Worm (Caenorhabditis elegans) whole organism, young adult: ENCODE measurements around the gene M163.5.
A peak's percentile ranks its signal among the peaks of the same experiment; 100 is the strongest.

Source experiments
- F22D6.2 ChIP-seq: sonication (generic microtip); optimal IDR thresholded peaks from 2 replicates; lab custom pipeline; 2016; ENCODE audit warnings: mild to moderate bottlenecking, missing genetic modification characterization, missing compliant biosample characterization
- F57A8.1 ChIP-seq: fragments of 200-800 bp; sonication (Bioruptor generic); optimal IDR thresholded peaks from 2 replicates; lab custom pipeline; 2018; ENCODE audit warnings: mild to moderate bottlenecking, missing genetic modification characterization, moderate library complexity, missing compliant biosample characterization
- K12H6.12 ChIP-seq: fragments of 200-800 bp; sonication (Bioruptor generic); optimal IDR thresholded peaks from 2 replicates; lab custom pipeline; 2018; ENCODE audit warnings: mild to moderate bottlenecking, missing genetic modification characterization, missing compliant biosample characterization
- T26A5.8 ChIP-seq: sonication (generic microtip); optimal IDR thresholded peaks from 2 replicates; lab custom pipeline; 2016; ENCODE audit warnings: missing genetic modification characterization, missing compliant biosample characterization
- Y53G8AR.9 ChIP-seq: fragments of 200-800 bp; sonication (Bioruptor generic); conservative IDR thresholded peaks from 2 replicates; pipeline ENCODE4 v1.3.6; 2022; ENCODE audit warnings: missing genetic modification reagents, missing genetic modification characterization, missing compliant biosample characterization
- ZK185.1 ChIP-seq: sonication (generic microtip); optimal IDR thresholded peaks from 2 replicates; lab custom pipeline; 2016; ENCODE audit warnings: mild to moderate bottlenecking, missing genetic modification characterization, missing compliant biosample characterization; ENCODE audit not compliant: poor library complexity, severe bottlenecking
- akir-1 ChIP-seq: fragments of 200-800 bp; sonication (Bioruptor generic); optimal IDR thresholded peaks from 2 replicates; lab custom pipeline; 2018; ENCODE audit warnings: mild to moderate bottlenecking, missing genetic modification characterization, moderate library complexity, missing compliant biosample characterization
- ama-1 ChIP-seq, 3 experiments: fragments of 150-350 bp in 1 of 3; sonication (generic microtip) in 2 of 3; optimal IDR thresholded peaks; 2 replicates each; lab custom pipeline; 2014 to 2018; ENCODE audit warnings: missing biosample characterization in 2 of 3, missing genetic modification characterization in 2 of 3, missing genetic modification reagents in 2 of 3
- attf-3 ChIP-seq: fragments of 200-800 bp; sonication (Bioruptor generic); conservative IDR thresholded peaks from 2 replicates; pipeline ENCODE4 v1.3.6; 2022; ENCODE audit warnings: missing genetic modification reagents, missing genetic modification characterization, missing compliant biosample characterization
- cebp-1 ChIP-seq, 2 experiments: fragments of 200-800 bp in 1 of 2; sonication (Bioruptor generic) in 1 of 2; sonication (generic microtip) in 1 of 2; IDR thresholded peaks in 1 of 2; optimal IDR thresholded peaks in 1 of 2; 2 replicates each; pipeline versions ENCODE4 v1.3.6 to Lab custom; 2017 to 2022; ENCODE audit warnings: missing compliant biosample characterization in 2 of 2, missing genetic modification characterization in 2 of 2, mild to moderate bottlenecking in 1 of 2, missing genetic modification reagents in 1 of 2, moderate library complexity in 1 of 2
- cebp-2 ChIP-seq: fragments of 200-800 bp; sonication (Bioruptor generic); IDR thresholded peaks from 2 replicates; pipeline ENCODE4 v1.3.6; 2022; ENCODE audit warnings: missing genetic modification characterization, missing compliant biosample characterization
- ceh-40 ChIP-seq: fragments of 200-800 bp; sonication (Bioruptor generic); IDR thresholded peaks from 2 replicates; pipeline ENCODE4 v1.3.6; 2022; ENCODE audit warnings: missing genetic modification characterization, missing compliant biosample characterization
- ceh-79 ChIP-seq: sonication (generic microtip); optimal IDR thresholded peaks from 2 replicates; lab custom pipeline; 2017; ENCODE audit warnings: mild to moderate bottlenecking, missing genetic modification characterization, missing compliant biosample characterization
- ceh-91 ChIP-seq: fragments of 200-800 bp; sonication (Bioruptor generic); IDR thresholded peaks from 2 replicates; pipeline ENCODE4 v1.3.6; 2022; ENCODE audit warnings: missing genetic modification reagents, missing genetic modification characterization, missing compliant biosample characterization
- chd-7 ChIP-seq: sonication (generic microtip); optimal IDR thresholded peaks from 2 replicates; lab custom pipeline; 2016; ENCODE audit warnings: mild to moderate bottlenecking, missing genetic modification characterization, moderate library complexity, missing compliant biosample characterization
- egl-44 ChIP-seq: fragments of 200-800 bp; sonication (Bioruptor generic); IDR thresholded peaks from 2 replicates; pipeline ENCODE4 v1.3.6; 2022; ENCODE audit warnings: missing genetic modification reagents, missing genetic modification characterization, missing compliant biosample characterization
- ekl-4 ChIP-seq: fragments of 200-800 bp; sonication (Bioruptor generic); IDR thresholded peaks from 2 replicates; pipeline ENCODE4 v1.3.6; 2022; ENCODE audit warnings: missing genetic modification reagents, missing genetic modification characterization, missing compliant biosample characterization
- him-1 ChIP-seq: sonication (generic microtip); optimal IDR thresholded peaks from 2 replicates; lab custom pipeline; 2016; ENCODE audit warnings: missing genotype, missing genetic modification reagents, missing genetic modification characterization, missing compliant biosample characterization
- hlh-12 ChIP-seq: sonication (generic microtip); optimal IDR thresholded peaks from 2 replicates; lab custom pipeline; 2016; ENCODE audit warnings: missing genetic modification characterization, missing compliant biosample characterization
- lag-1 ChIP-seq: fragments of 200-800 bp; sonication (Bioruptor generic); IDR thresholded peaks from 2 replicates; pipeline ENCODE4 v1.3.6; 2022; ENCODE audit warnings: missing genetic modification reagents, missing genetic modification characterization, missing compliant biosample characterization
- let-607 ChIP-seq, 2 experiments: fragments of 200-800 bp in 1 of 2; sonication (Bioruptor generic) in 1 of 2; sonication (generic microtip) in 1 of 2; optimal IDR thresholded peaks; 2 replicates each; lab custom pipeline; 2016 to 2018; ENCODE audit warnings: mild to moderate bottlenecking in 2 of 2, missing compliant biosample characterization in 2 of 2, missing genetic modification characterization in 2 of 2, moderate library complexity in 2 of 2, missing genotype in 1 of 2
- lin-26 ChIP-seq: fragments of 200-800 bp; sonication (Bioruptor generic); IDR thresholded peaks from 2 replicates; pipeline ENCODE4 v1.3.6; 2022; ENCODE audit warnings: missing genetic modification reagents, missing genetic modification characterization, missing compliant biosample characterization
- lsl-1 ChIP-seq: fragments of 200-800 bp; sonication (Bioruptor generic); optimal IDR thresholded peaks from 2 replicates; lab custom pipeline; 2018; ENCODE audit warnings: mild to moderate bottlenecking, missing genetic modification characterization, moderate library complexity, missing compliant biosample characterization
- lsy-27 ChIP-seq: sonication (generic microtip); optimal IDR thresholded peaks from 2 replicates; lab custom pipeline; 2017; ENCODE audit warnings: missing genetic modification characterization, mild to moderate bottlenecking, missing compliant biosample characterization, antibody characterized with exemption, missing genotype, borderline replicate concordance; ENCODE audit not compliant: insufficient read depth
- madf-10 ChIP-seq: sonication (generic microtip); optimal IDR thresholded peaks from 2 replicates; lab custom pipeline; 2016; ENCODE audit warnings: mild to moderate bottlenecking, missing genetic modification characterization, missing compliant biosample characterization
- madf-3 ChIP-seq: fragments of 200-800 bp; sonication (Bioruptor generic); IDR thresholded peaks from 2 replicates; pipeline ENCODE4 v1.3.6; 2022; ENCODE audit warnings: missing genetic modification reagents, missing genetic modification characterization, missing compliant biosample characterization
- mcd-1 ChIP-seq: fragments of 200-800 bp; sonication (Bioruptor generic); IDR thresholded peaks from 2 replicates; pipeline ENCODE4 v1.3.6; 2022; ENCODE audit warnings: missing genetic modification reagents, missing genetic modification characterization, missing compliant biosample characterization
- mel-28 ChIP-seq: sonication (generic microtip); optimal IDR thresholded peaks from 2 replicates; lab custom pipeline; 2016; ENCODE audit warnings: borderline replicate concordance, mild to moderate bottlenecking, missing genetic modification characterization, missing compliant biosample characterization
- mes-4 ChIP-seq: sonication (generic microtip); optimal IDR thresholded peaks from 2 replicates; lab custom pipeline; 2016; ENCODE audit warnings: missing genotype, missing genetic modification characterization, missing compliant biosample characterization
- pbrm-1 ChIP-seq: fragments of 200-800 bp; sonication (Bioruptor generic); IDR thresholded peaks from 2 replicates; pipeline ENCODE4 v1.3.6; 2022; ENCODE audit warnings: missing genetic modification reagents, missing genetic modification characterization, missing compliant biosample characterization
- pha-4 ChIP-seq: fragments of 150-350 bp; sonication (generic microtip); optimal IDR thresholded peaks from 2 replicates; lab custom pipeline; 2014; ENCODE audit warnings: missing biosample characterization, missing genetic modification reagents, missing genetic modification characterization
- rcor-1 ChIP-seq: fragments of 200-800 bp; sonication (Bioruptor generic); IDR thresholded peaks from 2 replicates; pipeline ENCODE4 v1.3.6; 2022; ENCODE audit warnings: missing genetic modification reagents, missing genetic modification characterization, missing compliant biosample characterization
- rec-8 ChIP-seq, 2 experiments: sonication (generic microtip); optimal IDR thresholded peaks; 2 replicates each; lab custom pipeline; 2016; ENCODE audit warnings: mild to moderate bottlenecking in 2 of 2, missing genetic modification characterization in 2 of 2, missing genetic modification reagents in 2 of 2, missing genotype in 2 of 2, missing biosample characterization in 1 of 2, missing compliant biosample characterization in 1 of 2, moderate library complexity in 1 of 2
- rpc-1 ChIP-seq, 2 experiments: fragments of 150-350 bp in 1 of 2; sonication (generic microtip) in 1 of 2; optimal IDR thresholded peaks; 2 replicates each; lab custom pipeline; 2014 to 2018; ENCODE audit warnings: missing biosample characterization in 1 of 2, missing genetic modification characterization in 1 of 2, missing genetic modification reagents in 1 of 2, missing genotype in 1 of 2
- sdz-38 ChIP-seq: sonication (generic microtip); optimal IDR thresholded peaks from 2 replicates; lab custom pipeline; 2016; ENCODE audit warnings: missing genotype, missing genetic modification characterization, missing compliant biosample characterization
- snpc-1.3 ChIP-seq: sonication (generic microtip); optimal IDR thresholded peaks from 2 replicates; lab custom pipeline; 2017; ENCODE audit warnings: missing genetic modification characterization, mild to moderate bottlenecking, missing compliant biosample characterization, antibody characterized with exemption, moderate library complexity, missing genotype, missing genetic modification reagents; ENCODE audit not compliant: insufficient read depth
- somi-1 ChIP-seq: fragments of 200-800 bp; sonication (Bioruptor generic); optimal IDR thresholded peaks from 2 replicates; lab custom pipeline; 2018; ENCODE audit warnings: mild to moderate bottlenecking, missing genetic modification characterization, missing compliant biosample characterization
- sptf-2 ChIP-seq: fragments of 200-800 bp; sonication (Bioruptor generic); optimal IDR thresholded peaks from 2 replicates; lab custom pipeline; 2018; ENCODE audit warnings: mild to moderate bottlenecking, missing genetic modification characterization, missing compliant biosample characterization
- tbp1 ChIP-seq: fragments of 200-800 bp; sonication (Bioruptor generic); optimal IDR thresholded peaks from 2 replicates; lab custom pipeline; 2018; ENCODE audit warnings: mild to moderate bottlenecking, missing genetic modification characterization, missing compliant biosample characterization
- unc-130 ChIP-seq: sonication (generic microtip); optimal IDR thresholded peaks from 2 replicates; lab custom pipeline; 2016; ENCODE audit warnings: missing genetic modification reagents, missing genetic modification characterization, missing compliant biosample characterization
- zfh-2 ChIP-seq: fragments of 200-800 bp; sonication (Bioruptor generic); conservative IDR thresholded peaks from 2 replicates; pipeline ENCODE4 v1.3.6; 2022; ENCODE audit warnings: missing genetic modification reagents, missing genetic modification characterization, missing compliant biosample characterization
- ztf-18 ChIP-seq: sonication (generic microtip); optimal IDR thresholded peaks from 2 replicates; lab custom pipeline; 2016; ENCODE audit warnings: missing genotype, mild to moderate bottlenecking, missing genetic modification characterization, missing compliant biosample characterization
- ztf-22 ChIP-seq: fragments of 200-800 bp; sonication (Bioruptor generic); optimal IDR thresholded peaks from 2 replicates; lab custom pipeline; 2018; ENCODE audit warnings: mild to moderate bottlenecking, missing genetic modification characterization, moderate library complexity, missing compliant biosample characterization
- ztf-3 ChIP-seq: fragments of 200-800 bp; sonication (Bioruptor generic); optimal IDR thresholded peaks from 2 replicates; lab custom pipeline; 2018; ENCODE audit warnings: mild to moderate bottlenecking, missing genetic modification characterization, missing compliant biosample characterization

M163.5 gene

ce11 chrX:14476625-14477257 is 2.9 kb downstream of the M163.5 start (continued):
- TF ChIP-seq let-607 (tag; optimal IDR thresholded peaks at IDR 0.05; lab: Kevin White, UChicago) (peak; percentile 33 to 41), rpc-1 (optimal IDR thresholded peaks at IDR 0.05; lab: Kevin White, UChicago) (peak; percentile 65), rpc-1 (tag; optimal IDR thresholded peaks at IDR 0.05; lab: Kevin White, UChicago) (peak; percentile 55), lin-26 (GFP tag; lab: Robert Waterston, UW) (peak; percentile 63), ztf-18 (tag; lab: Kevin White, UChicago) (peak; percentile 39), lsl-1 (no peak), T26A5.8 (no peak), ceh-91 (no peak), ztf-22 (GFP tag; lab: Kevin White, UChicago) (no peak), F57A8.1 (GFP tag; lab: Kevin White, UChicago) (no peak), egl-44 (GFP tag; lab: Robert Waterston, UW) (peak; percentile 28; the same call in 1 of the 2 replicates), hlh-12 (tag; lab: Kevin White, UChicago) (no peak)
- TF ChIP-seq, all 124 proteins: peak for 41

ce11 chrX:14477338-14477737 is 3.5 kb downstream of the M163.5 start:
- TF ChIP-seq rcor-1 (GFP tag; lab: Robert Waterston, UW) (no peak), rpc-1 (optimal IDR thresholded peaks at IDR 0.05; lab: Kevin White, UChicago) (peak; percentile 49), rpc-1 (tag; optimal IDR thresholded peaks at IDR 0.05; lab: Kevin White, UChicago) (peak; percentile 33), zfh-2 (no peak), F22D6.2 (no peak), lsy-27 (tag; lab: Kevin White, UChicago) (no peak), ztf-3 (GFP tag; lab: Kevin White, UChicago) (no peak), ceh-40 (GFP tag; lab: Robert Waterston, UW) (no peak), pbrm-1 (0 out of 2 replicates have a peak, but pooled peaks have one; percentile 17), ceh-79 (tag; lab: Kevin White, UChicago) (no peak), attf-3 (no peak), tbp1 (GFP tag; lab: Kevin White, UChicago) (peak; percentile 53), rec-8 (tag; optimal IDR thresholded peaks at IDR 0.05; lab: Kevin White, UChicago) (no peak), madf-3 (GFP tag; lab: Robert Waterston, UW) (0 out of 2 replicates have a peak, but pooled peaks have one; percentile 64), madf-10 (tag; lab: Kevin White, UChicago) (no peak), chd-7 (no peak), mel-28 (no peak), K12H6.12 (tag; lab: Kevin White, UChicago) (no peak), mes-4 (no peak), snpc-1.3 (no peak), Y53G8AR.9 (no peak; the same call in 1 of the 2 replicates), cebp-1 (GFP tag; IDR thresholded peaks at IDR 0.05; lab: Robert Waterston, UW) (peak; percentile 71; the same call in 1 of the 2 replicates), cebp-1 (tag; optimal IDR thresholded peaks at IDR 0.05; lab: Kevin White, UChicago) (peak; percentile 83), him-1 (no peak), somi-1 (no peak), ZK185.1 (peak; percentile 38), akir-1 (GFP tag; lab: Kevin White, UChicago) (no peak), pha-4 (tag; lab: Kevin White, UChicago) (no peak), unc-130 (GFP tag; lab: Kevin White, UChicago) (no peak), sptf-2 (no peak), lag-1 (GFP tag; lab: Robert Waterston, UW) (no peak), cebp-2 (GFP tag; lab: Robert Waterston, UW) (no peak), mcd-1 (GFP tag; lab: Robert Waterston, UW) (peak; percentile 15; the same call in 1 of the 2 replicates), ekl-4 (GFP tag; lab: Robert Waterston, UW) (no peak), ama-1 (optimal IDR thresholded peaks at IDR 0.05; lab: Kevin White, UChicago) (no peak), ama-1 (GFP tag; optimal IDR thresholded peaks at IDR 0.05; lab: Kevin White, UChicago) (no peak), sdz-38 (tag; lab: Kevin White, UChicago) (no peak)
